Worm (Caenorhabditis elegans): ENCODE data around the gene Y49F6C.2.
A peak's percentile ranks its signal among the peaks of the same experiment; 100 is the strongest.

The Y49F6C.2 gene

DNA sequence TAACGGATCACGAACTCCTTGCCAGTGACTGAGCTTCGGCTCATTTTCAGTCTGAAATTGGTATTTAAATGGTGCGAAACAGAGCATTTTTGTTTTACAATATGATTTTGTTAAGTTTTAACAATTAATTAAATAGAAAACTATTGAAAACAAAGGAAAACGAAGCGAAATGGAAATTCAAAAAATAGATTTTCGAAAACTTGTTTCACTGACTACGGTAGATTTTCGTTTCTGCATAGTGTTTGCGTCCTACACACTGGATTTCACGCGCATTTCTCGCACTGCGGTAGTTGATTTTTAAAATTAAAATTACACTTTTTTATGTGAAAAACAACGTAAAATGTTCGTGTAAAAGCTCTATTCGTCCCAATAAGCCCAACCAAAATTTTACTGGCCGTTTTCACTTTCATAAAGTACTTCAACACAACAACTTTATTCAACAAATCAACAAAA is 32.0 kb upstream of the Y49F6C.2 start, which contains the start of gene bath-30 (continued):
- TF ChIP-seq F39B2.1 (GFP tag; IDR thresholded peaks at IDR 0.05) (no peak), Y67H2A.10 (GFP tag; conservative IDR thresholded peaks at IDR 0.05) (no peak), ztf-26 (tag; optimal IDR thresholded peaks at IDR 0.05) (no peak), ceh-91 (GFP tag; IDR thresholded peaks at IDR 0.05) (0 out of 2 replicates have a peak, but pooled peaks have one; percentile 24), sdz-38 (tag; optimal IDR thresholded peaks at IDR 0.05) (no peak), fkh-3 (tag; optimal IDR thresholded peaks at IDR 0.05) (no peak), snpc-1.1 (tag; optimal IDR thresholded peaks at IDR 0.05; ENCODE audit: insufficient read depth) (peak; percentile 13), nfya-1 (tag; optimal IDR thresholded peaks at IDR 0.05; ENCODE audit: borderline replicate concordance, insufficient read depth) (no peak), D2030.7 (GFP tag; IDR thresholded peaks at IDR 0.05) (peak; percentile 40), C17E4.6 (GFP tag; IDR thresholded peaks at IDR 0.05) (no peak)

DNA sequence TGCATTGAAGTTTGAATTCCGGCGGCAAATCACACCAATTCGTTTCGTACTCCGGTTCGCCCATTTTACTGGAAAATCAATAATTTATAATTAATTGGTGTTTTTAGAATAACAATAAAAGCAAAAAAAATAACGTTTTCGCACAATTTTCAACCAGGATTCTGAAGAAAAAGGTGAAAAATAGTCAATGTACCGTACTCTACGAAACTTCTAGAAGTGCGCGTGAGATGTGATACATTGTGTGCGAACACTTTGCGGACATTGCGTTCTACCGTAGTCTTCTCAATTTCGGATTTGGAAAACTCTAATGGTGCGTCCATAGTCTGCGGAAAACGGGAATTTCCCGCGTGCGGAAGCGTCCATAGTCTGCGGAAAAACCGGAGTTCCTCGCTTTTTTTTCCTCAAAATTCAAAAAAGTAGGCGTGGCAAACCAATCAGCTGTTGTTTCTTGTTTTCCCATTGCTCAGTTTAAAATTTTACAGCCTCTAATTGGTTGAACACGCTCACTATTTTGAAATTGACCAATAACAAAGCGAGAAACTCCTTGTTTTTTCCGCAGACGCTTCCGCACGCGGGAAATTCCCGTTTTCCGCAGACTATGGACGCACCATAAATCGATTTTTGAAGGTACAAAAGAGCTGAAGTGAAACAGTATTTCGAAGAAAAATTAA is 30.3 kb upstream of the Y49F6C.2 start, which contains the start of the genes F14D2.14 and bath-29:
Gene F14D2.14 (minus strand): TSS at position 51 of the 671 bp plus-strand sequence.
Gene bath-29 (plus strand): TSS at position 621 of the 671 bp plus-strand sequence.
- TF ChIP-seq B0035.1 (tag; optimal IDR thresholded peaks at IDR 0.05): no peak
- TF ChIP-seq snpc-1.1 (tag; optimal IDR thresholded peaks at IDR 0.05; ENCODE audit: insufficient read depth): no peak
- no peak for TF ChIP-seq let-607 (tag; optimal IDR thresholded peaks at IDR 0.05)
- TF ChIP-seq ztf-28 (GFP tag; IDR thresholded peaks at IDR 0.05): no peak
- TF ChIP-seq pbrm-1 (GFP tag; IDR thresholded peaks at IDR 0.05): no peak
- TF ChIP-seq C06A6.2 (GFP tag; conservative IDR thresholded peaks at IDR 0.05): no peak
- no peak for TF ChIP-seq aptf-2 (GFP tag; conservative IDR thresholded peaks at IDR 0.05)
- no peak for TF ChIP-seq him-1 (tag; optimal IDR thresholded peaks at IDR 0.05)
- no peak for TF ChIP-seq repo-1 (tag; optimal IDR thresholded peaks at IDR 0.05)
- TF ChIP-seq rcor-1 (GFP tag; IDR thresholded peaks at IDR 0.05): peak; percentile 15; the same call in 1 of the 2 replicates
- no peak for TF ChIP-seq tlf-1 (GFP tag; optimal IDR thresholded peaks at IDR 0.05)
- TF ChIP-seq pha-4 (tag; optimal IDR thresholded peaks at IDR 0.05): no peak
- TF ChIP-seq gei-17 (GFP tag; optimal IDR thresholded peaks at IDR 0.05): no peak
- no peak for TF ChIP-seq nhr-120 (GFP tag; IDR thresholded peaks at IDR 0.05)
- peak; percentile 0 for TF ChIP-seq efl-1 (GFP tag; optimal IDR thresholded peaks at IDR 0.05)
- TF ChIP-seq zim-3 (tag; optimal IDR thresholded peaks at IDR 0.05): no peak
- TF ChIP-seq egl-18 (GFP tag; IDR thresholded peaks at IDR 0.05): no peak
- no peak for TF ChIP-seq rec-8 (tag; optimal IDR thresholded peaks at IDR 0.05)
- no peak for TF ChIP-seq F33H1.4 (GFP tag; IDR thresholded peaks at IDR 0.05)
- TF ChIP-seq snpc-4 (GFP tag; optimal IDR thresholded peaks at IDR 0.05): no peak
- TF ChIP-seq snpc-4 (tag; optimal IDR thresholded peaks at IDR 0.05): no peak
- no peak for TF ChIP-seq B0019.2 (GFP tag; conservative IDR thresholded peaks at IDR 0.05)
- TF ChIP-seq K11D2.4 (GFP tag; IDR thresholded peaks at IDR 0.05): no peak
- no peak for TF ChIP-seq F57A8.1 (GFP tag; optimal IDR thresholded peaks at IDR 0.05)
- TF ChIP-seq tbp1 (GFP tag; optimal IDR thresholded peaks at IDR 0.05): no peak
- TF ChIP-seq egrh-3 (GFP tag; IDR thresholded peaks at IDR 0.05): no peak
- no peak for TF ChIP-seq let-526 (GFP tag; IDR thresholded peaks at IDR 0.05)
- TF ChIP-seq lsl-1 (GFP tag; optimal IDR thresholded peaks at IDR 0.05): peak; percentile 71
- TF ChIP-seq madf-8 (GFP tag; conservative IDR thresholded peaks at IDR 0.05): 0 out of 2 replicates have a peak, but pooled peaks have one; percentile 45
- TF ChIP-seq Y53F4B.3 (GFP tag; IDR thresholded peaks at IDR 0.05): no peak
- TF ChIP-seq sptf-2 (GFP tag; optimal IDR thresholded peaks at IDR 0.05): no peak
- no peak for TF ChIP-seq mel-28 (tag; optimal IDR thresholded peaks at IDR 0.05; ENCODE audit: borderline replicate concordance)
- no peak for TF ChIP-seq lin-35 (GFP tag; optimal IDR thresholded peaks at IDR 0.05)
- TF ChIP-seq attf-5 (GFP tag; optimal IDR thresholded peaks at IDR 0.05): no peak
- no peak for TF ChIP-seq B0261.1 (tag; optimal IDR thresholded peaks at IDR 0.05)
- TF ChIP-seq T26A5.8 (tag; optimal IDR thresholded peaks at IDR 0.05): no peak
- no peak for TF ChIP-seq B0336.3 (GFP tag; IDR thresholded peaks at IDR 0.05)

All from whole organism, young adult.